Worm (Caenorhabditis elegans) whole organism, L4/young adult: ENCODE data around the gene figl-1.

Experiments
- W03F9.2 ChIP-seq: fragments of 150-350 bp; optimal IDR thresholded peaks from 2 replicates; lab custom pipeline; 2014; ENCODE audit warnings: missing biosample characterization, missing genetic modification characterization
- dao-5 ChIP-seq: sonication (generic microtip); optimal IDR thresholded peaks from 2 replicates; lab custom pipeline; 2016; ENCODE audit warnings: missing genotype, missing genetic modification characterization, moderate library complexity, missing compliant biosample characterization
- him-1 ChIP-seq: sonication (generic microtip); optimal IDR thresholded peaks from 2 replicates; lab custom pipeline; 2016; ENCODE audit warnings: missing genotype, missing genetic modification reagents, missing genetic modification characterization, missing compliant biosample characterization

- TF ChIP-seq him-1 (no peak), W03F9.2 (tag; lab: Kevin White, UChicago) (no peak), dao-5 (tag; lab: Kevin White, UChicago) (no peak)
Measured at ce11 chrV:4315057-4315456, 30.7 kb downstream of the figl-1 start, which contains the start of gene srh-192.
